Fruit fly (Drosophila melanogaster) whole organism, wandering third instar larva: Measurements from ENCODE around the gene CG33293.

ENCODE experiments used
- Abd-B ChIP-seq: fragments of >200 bp; optimal IDR thresholded peaks from 2 replicates; lab custom pipeline; 2017; ENCODE audit warnings: missing biosample characterization, missing genetic modification characterization
- CG32264 ChIP-seq: fragments of 200-800 bp; sonication (Bioruptor generic); optimal IDR thresholded peaks from 2 replicates; lab custom pipeline; 2016; ENCODE audit warnings: missing biosample characterization, missing genetic modification characterization
- CrebA ChIP-seq: fragments of 200-800 bp; sonication (Bioruptor generic); optimal IDR thresholded peaks from 2 replicates; lab custom pipeline; 2016; ENCODE audit warnings: missing biosample characterization, mild to moderate bottlenecking, missing genetic modification characterization, borderline replicate concordance
- Dif ChIP-seq: fragments of 200-275, 200-300 bp; sonication (Bioruptor generic); optimal IDR thresholded peaks from 2 replicates; lab custom pipeline; 2018; ENCODE audit warnings: missing biosample characterization, missing genetic modification characterization; ENCODE audit not compliant: partially characterized antibody
- GATAd ChIP-seq: sonication (Bioruptor generic); optimal IDR thresholded peaks from 2 replicates; lab custom pipeline; 2016; ENCODE audit warnings: missing biosample characterization, missing genetic modification characterization
- HLH106 ChIP-seq: fragments of 200-800 bp; optimal IDR thresholded peaks from 3 replicates; lab custom pipeline; 2019; ENCODE audit warnings: missing biosample characterization, mild to moderate bottlenecking, missing genetic modification characterization, moderate library complexity
- Hnf4 ChIP-seq: fragments of 200-800 bp; sonication (Bioruptor generic); optimal IDR thresholded peaks from 2 replicates; lab custom pipeline; 2016; ENCODE audit warnings: missing biosample characterization, mild to moderate bottlenecking, missing genetic modification characterization
- Hr78 ChIP-seq: fragments of >200 bp; optimal IDR thresholded peaks from 2 replicates; lab custom pipeline; 2017; ENCODE audit warnings: missing biosample characterization, missing genetic modification characterization
- Hr83 ChIP-seq: fragments of 200-300 bp; sonication (Bioruptor generic); optimal IDR thresholded peaks from 2 replicates; lab custom pipeline; 2016; ENCODE audit warnings: missing biosample characterization, mild to moderate bottlenecking, missing genetic modification characterization, moderate library complexity; ENCODE audit not compliant: poor library complexity, severe bottlenecking
- Jra ChIP-seq: sonication (Bioruptor generic); optimal IDR thresholded peaks from 2 replicates; lab custom pipeline; 2016; ENCODE audit warnings: missing biosample characterization, missing genetic modification characterization
- Mio ChIP-seq: sonication (Bioruptor generic); optimal IDR thresholded peaks from 2 replicates; lab custom pipeline; 2016; ENCODE audit warnings: missing biosample characterization, missing genetic modification characterization
- Myc ChIP-seq: fragments of >200 bp; optimal IDR thresholded peaks from 2 replicates; lab custom pipeline; 2017
- N ChIP-seq: fragments of >200 bp; optimal IDR thresholded peaks from 2 replicates; lab custom pipeline; 2018; ENCODE audit warnings: missing biosample characterization, missing external identifiers, missing genetic modification characterization
- OdsH ChIP-seq: fragments of 200-800 bp; sonication (Bioruptor generic); optimal IDR thresholded peaks from 2 replicates; lab custom pipeline; 2016; ENCODE audit warnings: missing biosample characterization, mild to moderate bottlenecking, missing genetic modification characterization
- Rel ChIP-seq, 2 experiments: fragments of 200-800 bp; sonication (Bioruptor generic) in 1 of 2; optimal IDR thresholded peaks; 2 replicates in 1 of 2; 3 replicates in 1 of 2; lab custom pipeline; 2016 to 2019; ENCODE audit warnings: mild to moderate bottlenecking in 2 of 2, missing biosample characterization in 2 of 2, missing genetic modification characterization in 2 of 2, moderate library complexity in 1 of 2
- Sp1 ChIP-seq: fragments of 200-800 bp; sonication (Bioruptor generic); optimal IDR thresholded peaks from 3 replicates; lab custom pipeline; 2019; ENCODE audit warnings: missing biosample characterization, mild to moderate bottlenecking, missing genetic modification characterization, moderate library complexity
- Vsx2 ChIP-seq: fragments of 200-300, 225-300 bp; sonication (Bioruptor generic); optimal IDR thresholded peaks from 2 replicates; lab custom pipeline; 2018; ENCODE audit warnings: missing biosample characterization, missing genetic modification characterization; ENCODE audit not compliant: partially characterized antibody
- br ChIP-seq: fragments of 200-800 bp; sonication (Bioruptor generic); optimal IDR thresholded peaks from 2 replicates; lab custom pipeline; 2016; ENCODE audit warnings: missing biosample characterization, missing genetic modification characterization
- dl ChIP-seq, 2 experiments: fragments of 175-275, 200-275 bp in 1 of 2; fragments of 200-275 bp in 1 of 2; sonication (Bioruptor generic); optimal IDR thresholded peaks; lab custom pipeline; 2018; ENCODE audit warnings: mild to moderate bottlenecking in 2 of 2, missing biosample characterization in 2 of 2, missing genetic modification characterization in 2 of 2, moderate library complexity in 2 of 2; ENCODE audit not compliant: partially characterized antibody in 2 of 2, insufficient read depth in 1 of 2
- dmrt93B ChIP-seq: fragments of 200-800 bp; sonication (Bioruptor generic); optimal IDR thresholded peaks from 2 replicates; lab custom pipeline; 2018; ENCODE audit warnings: missing biosample characterization, mild to moderate bottlenecking, missing genetic modification characterization
- dsf ChIP-seq: sonication (Bioruptor generic); optimal IDR thresholded peaks from 2 replicates; lab custom pipeline; 2016; ENCODE audit warnings: missing biosample characterization, missing genetic modification characterization, borderline replicate concordance
- ey ChIP-seq: fragments of 200-800 bp; sonication (Bioruptor generic); optimal IDR thresholded peaks from 2 replicates; lab custom pipeline; 2016; ENCODE audit warnings: missing biosample characterization, missing genetic modification characterization
- foxo ChIP-seq, 2 experiments: fragments of 200-800 bp; sonication (Bioruptor generic); optimal IDR thresholded peaks; 2 replicates in 1 of 2; 3 replicates in 1 of 2; lab custom pipeline; 2016 to 2017; ENCODE audit warnings: missing biosample characterization in 2 of 2, missing genetic modification characterization in 2 of 2
- fru ChIP-seq: fragments of 200-800 bp; sonication (Bioruptor generic); optimal IDR thresholded peaks from 3 replicates; lab custom pipeline; 2016; ENCODE audit warnings: missing biosample characterization, mild to moderate bottlenecking, missing genetic modification characterization
- h ChIP-seq: fragments of 200-800 bp; sonication (Bioruptor generic); optimal IDR thresholded peaks from 3 replicates; lab custom pipeline; 2016; ENCODE audit warnings: missing biosample characterization, mild to moderate bottlenecking, missing genetic modification characterization
- jim ChIP-seq: fragments of 175-275, 200-325 bp; sonication (Bioruptor generic); optimal IDR thresholded peaks from 2 replicates; lab custom pipeline; 2016; ENCODE audit warnings: missing biosample characterization, mild to moderate bottlenecking, missing genetic modification characterization
- lola ChIP-seq: fragments of >200 bp; optimal IDR thresholded peaks from 2 replicates; lab custom pipeline; 2017; ENCODE audit warnings: missing biosample characterization, missing genetic modification characterization
- pan ChIP-seq: fragments of >200 bp; optimal IDR thresholded peaks from 2 replicates; lab custom pipeline; 2017
- psq ChIP-seq: fragments of 200-800 bp; sonication (Bioruptor generic); optimal IDR thresholded peaks from 3 replicates; lab custom pipeline; 2017; ENCODE audit warnings: missing biosample characterization, mild to moderate bottlenecking, missing genetic modification characterization, moderate library complexity
- rgr ChIP-seq: fragments of 200-800 bp; sonication (Bioruptor generic); optimal IDR thresholded peaks from 3 replicates; lab custom pipeline; 2016; ENCODE audit warnings: missing biosample characterization, mild to moderate bottlenecking, missing genetic modification characterization
- sage ChIP-seq: fragments of 200-800 bp; sonication (Bioruptor generic); optimal IDR thresholded peaks from 2 replicates; lab custom pipeline; 2016; ENCODE audit warnings: missing biosample characterization, mild to moderate bottlenecking, missing genetic modification characterization
- sv ChIP-seq: fragments of 200-800 bp; sonication (Bioruptor generic); optimal IDR thresholded peaks from 3 replicates; lab custom pipeline; 2016; ENCODE audit warnings: missing biosample characterization, missing genetic modification characterization
- tai ChIP-seq: sonication (Bioruptor generic); optimal IDR thresholded peaks from 2 replicates; lab custom pipeline; 2016; ENCODE audit warnings: missing biosample characterization, missing genetic modification characterization
- usp ChIP-seq: fragments of >200 bp; optimal IDR thresholded peaks from 2 replicates; lab custom pipeline; 2017; ENCODE audit warnings: missing biosample characterization, missing genetic modification characterization
- woc ChIP-seq: sonication (Bioruptor generic); optimal IDR thresholded peaks from 2 replicates; lab custom pipeline; 2016; ENCODE audit warnings: missing biosample characterization, mild to moderate bottlenecking, missing genetic modification characterization

CG33293 gene

dm6 chr3R:5209481-5209880, 31.1 kb downstream of the CG33293 start:
- TF ChIP-seq Hr83 (GFP tag; lab: Kevin White, UChicago) (no peak), pan (lab: Kevin White, UChicago) (no peak), foxo (GFP tag; optimal IDR thresholded peaks at IDR 0.05; lab: Kevin White, UChicago) (peak in 1 of 2 experiments; percentile 78), ey (GFP tag; lab: Kevin White, UChicago) (peak; percentile 73), dl (GFP tag; optimal IDR thresholded peaks at IDR 0.05; lab: Kevin White, UChicago; ENCODE audit: insufficient read depth in 1 of 2, partially characterized antibody in 2 of 2) (no peak), psq (peak; percentile 44), Jra (GFP tag; lab: Kevin White, UChicago) (no peak), tai (GFP tag; lab: Kevin White, UChicago) (no peak), Myc (lab: Kevin White, UChicago) (no peak), br (GFP tag; lab: Kevin White, UChicago) (peak; percentile 74), Vsx2 (GFP tag; lab: Kevin White, UChicago) (no peak), fru (peak; percentile 64), h (GFP tag; lab: Kevin White, UChicago) (peak; percentile 75), Abd-B (no peak), Hr78 (no peak), rgr (peak; percentile 57), HLH106 (peak; percentile 65), Mio (GFP tag; lab: Kevin White, UChicago) (no peak), woc (GFP tag; lab: Kevin White, UChicago) (no peak), OdsH (GFP tag; lab: Kevin White, UChicago) (peak; percentile 57), Sp1 (peak; percentile 48), lola (GFP tag; lab: Kevin White, UChicago) (no peak), CG32264 (GFP tag; lab: Kevin White, UChicago) (peak; percentile 25), dmrt93B (GFP tag; lab: Kevin White, UChicago) (peak; percentile 19), Hnf4 (GFP tag; lab: Kevin White, UChicago) (peak; percentile 58), sv (GFP tag; lab: Kevin White, UChicago) (no peak), GATAd (GFP tag; lab: Kevin White, UChicago) (no peak), sage (GFP tag; lab: Kevin White, UChicago) (peak; percentile 37)

DNA sequence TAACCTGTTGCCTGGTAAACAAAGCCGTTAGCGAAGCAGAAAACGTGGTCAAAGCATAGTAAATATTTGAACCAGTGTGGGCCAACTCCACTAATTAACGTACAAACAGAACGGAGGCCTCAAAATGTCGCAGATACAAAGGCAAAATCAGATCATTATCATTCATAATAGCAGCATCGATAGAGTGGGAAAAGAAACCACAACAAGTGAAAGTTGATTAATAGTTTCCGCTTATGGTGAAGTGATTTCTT, 32.5 kb downstream of the CG33293 start:
- TF ChIP-seq Sp1 (no peak), jim (no peak), CrebA (GFP tag; lab: Kevin White, UChicago) (no peak), Hr78 (no peak), Rel (GFP tag; optimal IDR thresholded peaks at IDR 0.05; lab: Kevin White, UChicago) (no peak), Rel (tag; optimal IDR thresholded peaks at IDR 0.05; lab: Kevin White, UChicago) (no peak), rgr (no peak), Hnf4 (GFP tag; lab: Kevin White, UChicago) (no peak), HLH106 (no peak)

dm6 chr3R:5207277-5208114, 33.0 kb downstream of the CG33293 start:
- TF ChIP-seq Rel (GFP tag; optimal IDR thresholded peaks at IDR 0.05; lab: Kevin White, UChicago) (no peak), Rel (tag; optimal IDR thresholded peaks at IDR 0.05; lab: Kevin White, UChicago) (peak; percentile 80), CG32264 (GFP tag; lab: Kevin White, UChicago) (no peak)

DNA sequence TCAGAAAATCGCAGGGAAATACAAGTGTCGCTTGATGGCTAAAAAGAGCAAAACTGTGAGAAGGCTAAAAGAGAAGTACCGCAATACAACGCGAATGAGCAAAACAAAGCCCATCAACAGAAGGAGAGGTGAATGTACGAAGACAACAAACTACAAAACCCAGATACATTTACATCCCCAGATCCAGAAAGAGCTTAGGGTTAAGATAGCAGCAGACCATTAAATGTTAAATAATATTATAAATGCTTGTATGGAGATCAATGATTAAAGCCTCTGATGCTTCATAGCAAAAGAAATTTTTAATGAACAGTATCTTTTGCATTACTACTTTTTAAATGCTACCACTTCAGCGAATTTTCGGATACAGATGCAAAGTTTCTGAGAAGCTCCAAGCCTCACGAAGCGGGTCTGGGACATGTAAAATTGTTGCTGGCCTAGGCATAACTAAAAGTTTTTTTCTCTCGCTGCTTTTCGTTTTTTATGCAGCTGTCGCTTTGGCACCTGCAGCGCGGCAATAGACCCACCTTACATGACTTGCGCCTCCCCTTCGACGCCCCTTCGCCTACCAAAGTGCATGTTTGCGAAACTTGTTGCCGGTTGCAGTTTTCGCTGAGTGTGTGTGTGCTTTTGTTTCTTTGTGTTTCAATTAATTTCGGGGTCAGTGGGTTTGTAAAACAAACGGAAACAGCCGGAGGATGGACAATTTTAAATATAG, 35.1 kb downstream of the CG33293 start:
- TF ChIP-seq Vsx2 (GFP tag; lab: Kevin White, UChicago), result no peak
- no peak for TF ChIP-seq Mio (GFP tag; lab: Kevin White, UChicago)
- no peak for TF ChIP-seq fru
- TF ChIP-seq Jra (GFP tag; lab: Kevin White, UChicago), result no peak
- TF ChIP-seq OdsH (GFP tag; lab: Kevin White, UChicago), result no peak
- no peak for TF ChIP-seq Rel (GFP tag; optimal IDR thresholded peaks at IDR 0.05; lab: Kevin White, UChicago)
- no peak for TF ChIP-seq Rel (tag; optimal IDR thresholded peaks at IDR 0.05; lab: Kevin White, UChicago)
- TF ChIP-seq Dif (GFP tag; lab: Kevin White, UChicago), result no peak
- TF ChIP-seq Abd-B, result no peak
- no peak for TF ChIP-seq usp (GFP tag; lab: Kevin White, UChicago)
- TF ChIP-seq jim, result no peak
- TF ChIP-seq pan (lab: Kevin White, UChicago), result no peak
- no peak for TF ChIP-seq dsf (GFP tag; lab: Kevin White, UChicago)
- no peak for TF ChIP-seq foxo (GFP tag; optimal IDR thresholded peaks at IDR 0.05; lab: Kevin White, UChicago)
- TF ChIP-seq GATAd (GFP tag; lab: Kevin White, UChicago), result no peak
- no peak for TF ChIP-seq Sp1
- TF ChIP-seq dmrt93B (GFP tag; lab: Kevin White, UChicago), result no peak
- no peak for TF ChIP-seq N
- TF ChIP-seq Hr83 (GFP tag; lab: Kevin White, UChicago), result no peak
- no peak for TF ChIP-seq lola (GFP tag; lab: Kevin White, UChicago)
